Fruit fly (Drosophila melanogaster) whole organism, adult: ENCODE data around the gene CG12016.

Source experiments
- CG11617 ChIP-seq: fragments of 200-800 bp; sonication (Bioruptor generic); optimal IDR thresholded peaks from 2 replicates; lab custom pipeline; 2017; ENCODE audit warnings: mild to moderate bottlenecking, missing biosample characterization, missing genetic modification reagents, missing genetic modification characterization
- CG12768 ChIP-seq: fragments of 200-800 bp; sonication (Bioruptor generic); optimal IDR thresholded peaks from 2 replicates; lab custom pipeline; 2017; ENCODE audit warnings: missing biosample characterization, missing genetic modification characterization, mild to moderate bottlenecking, moderate library complexity, missing genetic modification reagents
- CG14711 ChIP-seq: fragments of 200-800 bp; sonication (Bioruptor generic); optimal IDR thresholded peaks from 2 replicates; lab custom pipeline; 2018; ENCODE audit warnings: missing biosample characterization, mild to moderate bottlenecking, missing genetic modification characterization, moderate library complexity
- CG1620 ChIP-seq: fragments of 200-800 bp; sonication (Bioruptor generic); optimal IDR thresholded peaks from 2 replicates; lab custom pipeline; 2016; ENCODE audit warnings: missing biosample characterization, missing genetic modification characterization
- CG33017 ChIP-seq: fragments of 200-800 bp; sonication (Bioruptor generic); optimal IDR thresholded peaks from 2 replicates; lab custom pipeline; 2018; ENCODE audit warnings: missing biosample characterization, mild to moderate bottlenecking, missing genetic modification characterization, moderate library complexity
- CG5204 ChIP-seq: fragments of 200-800 bp; sonication (Bioruptor generic); optimal IDR thresholded peaks from 2 replicates; lab custom pipeline; 2016; ENCODE audit warnings: missing biosample characterization, missing genetic modification characterization
- CG7045 ChIP-seq: fragments of 200-800 bp; sonication (Bioruptor generic); optimal IDR thresholded peaks from 2 replicates; lab custom pipeline; 2017; ENCODE audit warnings: missing biosample characterization, mild to moderate bottlenecking, missing genetic modification characterization
- CG7101 ChIP-seq: fragments of 200-800 bp; sonication (Bioruptor generic); optimal IDR thresholded peaks from 2 replicates; lab custom pipeline; 2018; ENCODE audit warnings: missing biosample characterization, mild to moderate bottlenecking, missing genetic modification characterization, moderate library complexity
- Clk ChIP-seq: fragments of 200-800 bp; sonication (Bioruptor generic); optimal IDR thresholded peaks from 2 replicates; lab custom pipeline; 2017; ENCODE audit warnings: missing biosample characterization, missing genetic modification characterization
- Crg-1 ChIP-seq: fragments of 200-800 bp; sonication (Bioruptor generic); optimal IDR thresholded peaks from 2 replicates; lab custom pipeline; 2016; ENCODE audit warnings: missing biosample characterization, missing genetic modification characterization
- Hr96 ChIP-seq: fragments of 200-800 bp; sonication (Bioruptor generic); optimal IDR thresholded peaks from 2 replicates; lab custom pipeline; 2016; ENCODE audit warnings: missing biosample characterization, missing genetic modification characterization
- Mnt ChIP-seq: fragments of 200-800 bp; sonication (Bioruptor generic); optimal IDR thresholded peaks from 2 replicates; lab custom pipeline; 2016; ENCODE audit warnings: missing biosample characterization, mild to moderate bottlenecking, missing genetic modification characterization
- bab1 ChIP-seq: fragments of 200-800 bp; sonication (Bioruptor generic); optimal IDR thresholded peaks from 3 replicates; lab custom pipeline; 2019; ENCODE audit warnings: missing biosample characterization, mild to moderate bottlenecking, missing genetic modification characterization, moderate library complexity
- cic ChIP-seq: fragments of 200-800 bp; sonication (Bioruptor generic); optimal IDR thresholded peaks from 2 replicates; lab custom pipeline; 2017; ENCODE audit warnings: missing biosample characterization, mild to moderate bottlenecking, missing genetic modification characterization, moderate library complexity
- cnc ChIP-seq, 2 experiments: fragments of >200 bp; optimal IDR thresholded peaks; 2 replicates each; lab custom pipeline; 2017
- kay ChIP-seq: fragments of 200-800 bp; sonication (Bioruptor generic); peaks from one replicate; lab custom pipeline; 2016; ENCODE audit warnings: missing biosample characterization, missing genetic modification characterization, borderline replicate concordance
- ovo ChIP-seq: fragments of 200-800 bp; sonication (Bioruptor generic); optimal IDR thresholded peaks from 2 replicates; lab custom pipeline; 2016; ENCODE audit warnings: missing biosample characterization, missing genetic modification characterization
- pad ChIP-seq: fragments of 200-800 bp; sonication (Bioruptor generic); optimal IDR thresholded peaks from 3 replicates; lab custom pipeline; 2017; ENCODE audit warnings: missing biosample characterization, missing genetic modification characterization, mild to moderate bottlenecking, moderate library complexity, missing genetic modification reagents
- tj ChIP-seq: fragments of 200-800 bp; sonication (Bioruptor generic); optimal IDR thresholded peaks from 3 replicates; lab custom pipeline; 2017; ENCODE audit warnings: missing biosample characterization, mild to moderate bottlenecking, missing genetic modification characterization, moderate library complexity
- toe ChIP-seq: fragments of 200-800 bp; sonication (Bioruptor generic); optimal IDR thresholded peaks from 2 replicates; lab custom pipeline; 2016; ENCODE audit warnings: missing biosample characterization, missing genetic modification characterization

CG12016 gene

dm6 chr3L:3319223-3319643 lies at the start of gene CG12016, which contains the start of the genes PIG-C and Dpm2:
TSS of gene CG12016 (plus strand) at chr3L:3319555.
TSS of gene PIG-C (minus strand) at chr3L:3319232.
TSS of gene Dpm2 (plus strand) at chr3L:3319555.
- peak; percentile 81 for TF ChIP-seq CG1620 (GFP tag; lab: Kevin White, UChicago)
- TF ChIP-seq CG7045 (GFP tag; lab: Kevin White, UChicago) = peak; percentile 54
- no peak for TF ChIP-seq cnc (optimal IDR thresholded peaks at IDR 0.05; lab: Kevin White, UChicago)
- peak; percentile 54 for TF ChIP-seq pad (GFP tag; lab: Kevin White, UChicago)
- peak; percentile 66 for TF ChIP-seq CG33017 (tag; lab: Kevin White, UChicago)
- peak; percentile 76 for TF ChIP-seq Mnt (GFP tag; lab: Kevin White, UChicago)
- peak; percentile 59 for TF ChIP-seq CG11617
- TF ChIP-seq CG12768 (GFP tag; lab: Kevin White, UChicago) = peak; percentile 40
- TF ChIP-seq tj (GFP tag; lab: Kevin White, UChicago) = peak; percentile 40
- peak; percentile 92 for TF ChIP-seq toe (GFP tag; lab: Kevin White, UChicago)
- TF ChIP-seq kay (GFP tag; lab: Kevin White, UChicago) = no peak
- peak; percentile 65 for TF ChIP-seq Crg-1 (GFP tag; lab: Kevin White, UChicago)
- TF ChIP-seq bab1 (GFP tag; lab: Kevin White, UChicago) = peak; percentile 75
- TF ChIP-seq CG14711 (tag; lab: Kevin White, UChicago) = peak; percentile 53
- no peak for TF ChIP-seq CG5204
- TF ChIP-seq Hr96 (GFP tag; lab: Kevin White, UChicago) = peak; percentile 85
- TF ChIP-seq ovo = peak; percentile 49
- TF ChIP-seq Clk = peak; percentile 44
- no peak for TF ChIP-seq cic (GFP tag; lab: Kevin White, UChicago)
- peak; percentile 75 for TF ChIP-seq CG7101 (tag; lab: Kevin White, UChicago)

- TF ChIP-seq CG1620 (GFP tag; lab: Kevin White, UChicago) = no peak
- TF ChIP-seq CG5204 = no peak
- no peak for TF ChIP-seq tj (GFP tag; lab: Kevin White, UChicago)
- TF ChIP-seq cnc (optimal IDR thresholded peaks at IDR 0.05; lab: Kevin White, UChicago) = no peak
- no peak for TF ChIP-seq Crg-1 (GFP tag; lab: Kevin White, UChicago)
- TF ChIP-seq pad (GFP tag; lab: Kevin White, UChicago) = no peak
- TF ChIP-seq bab1 (GFP tag; lab: Kevin White, UChicago) = no peak
- no peak for TF ChIP-seq CG7101 (tag; lab: Kevin White, UChicago)
- no peak for TF ChIP-seq CG14711 (tag; lab: Kevin White, UChicago)
- no peak for TF ChIP-seq Mnt (GFP tag; lab: Kevin White, UChicago)
- no peak for TF ChIP-seq Hr96 (GFP tag; lab: Kevin White, UChicago)
- TF ChIP-seq CG12768 (GFP tag; lab: Kevin White, UChicago) = no peak
- no peak for TF ChIP-seq cic (GFP tag; lab: Kevin White, UChicago)
- no peak for TF ChIP-seq Clk
- TF ChIP-seq kay (GFP tag; lab: Kevin White, UChicago) = no peak
- no peak for TF ChIP-seq CG33017 (tag; lab: Kevin White, UChicago)
- TF ChIP-seq CG7045 (GFP tag; lab: Kevin White, UChicago) = no peak
- no peak for TF ChIP-seq ovo
- TF ChIP-seq CG11617 = no peak
Observed at dm6 chr3L:3270736-3271135, 48.6 kb upstream of the CG12016 start, which contains the start of gene CG14960. TSS of gene CG14960 (plus strand) at chr3L:3271036.

- TF ChIP-seq CG33017 (tag; lab: Kevin White, UChicago) (no peak), cic (GFP tag; lab: Kevin White, UChicago) (no peak), CG7101 (tag; lab: Kevin White, UChicago) (no peak), Hr96 (GFP tag; lab: Kevin White, UChicago) (no peak), tj (GFP tag; lab: Kevin White, UChicago) (no peak), pad (GFP tag; lab: Kevin White, UChicago) (no peak), kay (GFP tag; lab: Kevin White, UChicago) (no peak), toe (GFP tag; lab: Kevin White, UChicago) (no peak), bab1 (GFP tag; lab: Kevin White, UChicago) (no peak), Clk (no peak), CG12768 (GFP tag; lab: Kevin White, UChicago) (no peak), Mnt (GFP tag; lab: Kevin White, UChicago) (no peak), ovo (no peak)
Observed at dm6 chr3L:3274463-3275177, 44.7 kb upstream of the CG12016 start.

dm6 chr3L:3276930-3277329 lies 42.4 kb upstream of the CG12016 start:
- no peak for TF ChIP-seq CG7045 (GFP tag; lab: Kevin White, UChicago)
- no peak for TF ChIP-seq pad (GFP tag; lab: Kevin White, UChicago)
- TF ChIP-seq Mnt (GFP tag; lab: Kevin White, UChicago) = no peak
- TF ChIP-seq toe (GFP tag; lab: Kevin White, UChicago) = no peak
- no peak for TF ChIP-seq CG11617
- TF ChIP-seq ovo = no peak
- no peak for TF ChIP-seq CG5204
- no peak for TF ChIP-seq kay (GFP tag; lab: Kevin White, UChicago)
- no peak for TF ChIP-seq tj (GFP tag; lab: Kevin White, UChicago)
- TF ChIP-seq bab1 (GFP tag; lab: Kevin White, UChicago) = no peak

- no peak for TF ChIP-seq CG7045 (GFP tag; lab: Kevin White, UChicago)
Observed at dm6 chr3L:3279930-3280329, 39.4 kb upstream of the CG12016 start, which contains the start of gene CG12017. TSS of gene CG12017 (plus strand) at chr3L:3280239.

dm6 chr3L:3283264-3283663 lies 36.1 kb upstream of the CG12016 start:
- TF ChIP-seq CG5204 = no peak
- TF ChIP-seq CG33017 (tag; lab: Kevin White, UChicago) = no peak
- TF ChIP-seq CG7101 (tag; lab: Kevin White, UChicago) = no peak
- no peak for TF ChIP-seq CG14711 (tag; lab: Kevin White, UChicago)
- no peak for TF ChIP-seq cnc (optimal IDR thresholded peaks at IDR 0.05; lab: Kevin White, UChicago)
- TF ChIP-seq Hr96 (GFP tag; lab: Kevin White, UChicago) = no peak
- TF ChIP-seq CG7045 (GFP tag; lab: Kevin White, UChicago) = no peak
- TF ChIP-seq Mnt (GFP tag; lab: Kevin White, UChicago) = no peak
